Worm (Caenorhabditis elegans) whole organism, L2 larva: ENCODE data around the gene srbc-12.
"Not testable (repeated sequence)": the region's sequence is repeated elsewhere in the genome, so short reads cannot be mapped to it uniquely, and the experiment has no call there.

ENCODE experiments used
- ama-1 ChIP-seq: fragments of 150-350 bp; optimal IDR thresholded peaks from 2 replicates; lab custom pipeline; 2018; ENCODE audit warnings: inconsistent platforms
- ceh-16 ChIP-seq: fragments of 150-350 bp; optimal IDR thresholded peaks from 2 replicates; lab custom pipeline; 2014; ENCODE audit warnings: missing biosample characterization, missing genetic modification characterization
- snpc-4 ChIP-seq: fragments of 150-350 bp; optimal IDR thresholded peaks from 2 replicates; lab custom pipeline; 2014; ENCODE audit warnings: missing biosample characterization, missing genetic modification characterization
- ztf-1 ChIP-seq: fragments of 200-800 bp; sonication (Bioruptor generic); conservative IDR thresholded peaks from 2 replicates; pipeline ENCODE4 v1.3.6; 2022; ENCODE audit warnings: missing genetic modification characterization, missing compliant biosample characterization

DNA sequence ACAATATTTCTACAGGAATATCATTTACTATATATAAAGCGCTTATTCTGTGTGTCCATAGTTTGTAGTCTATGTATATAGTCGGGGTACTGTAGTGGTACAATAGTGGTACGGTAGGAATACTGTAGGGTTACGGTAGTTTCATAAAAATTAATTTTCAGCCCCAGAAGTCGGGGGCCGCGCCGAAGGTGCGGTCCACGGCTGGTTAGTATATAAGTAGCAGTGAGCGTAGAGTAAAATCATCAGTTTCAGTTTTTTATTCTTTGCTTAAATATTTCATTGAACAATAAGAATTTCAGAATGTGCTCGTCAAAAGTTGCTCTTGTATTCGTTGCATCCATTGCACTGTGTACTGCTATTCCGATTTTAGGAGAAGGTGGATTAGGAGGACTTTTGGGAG, 41.2 kb downstream of the srbc-12 start, which contains the start of gene srlf-22:
- TF ChIP-seq ztf-1 (GFP tag; lab: Robert Waterston, UW); snpc-4 (tag; lab: Kevin White, UChicago); ama-1 (lab: Kevin White, UChicago); ceh-16: not testable (repeated sequence)
